Fruit fly (Drosophila melanogaster) whole organism, pupa: ENCODE results near the gene CG7376.

Source experiments
- CG10348 ChIP-seq: fragments of 200-800 bp; sonication (Bioruptor generic); IDR thresholded peaks from 2 replicates; pipeline ENCODE4 v1.3.6; 2022; ENCODE audit warnings: missing biosample characterization, missing genetic modification characterization
- CG12605 ChIP-seq: fragments of 200-800 bp; sonication (Bioruptor generic); IDR thresholded peaks from 2 replicates; pipeline ENCODE4 v1.3.6; 2022; ENCODE audit warnings: missing biosample characterization, missing genetic modification characterization
- CG13204 ChIP-seq: fragments of 200-800 bp; sonication (Bioruptor generic); optimal IDR thresholded peaks from 2 replicates; lab custom pipeline; 2018; ENCODE audit warnings: missing biosample characterization, mild to moderate bottlenecking, missing genetic modification characterization, moderate library complexity
- CG14655 ChIP-seq: fragments of 200-800 bp; sonication (Bioruptor generic); optimal IDR thresholded peaks from 3 replicates; lab custom pipeline; 2017; ENCODE audit warnings: mild to moderate bottlenecking, missing biosample characterization, missing genetic modification reagents, missing genetic modification characterization
- CG15710 ChIP-seq: fragments of 200-800 bp; sonication (Bioruptor generic); optimal IDR thresholded peaks from 2 replicates; lab custom pipeline; 2018; ENCODE audit warnings: missing biosample characterization, mild to moderate bottlenecking, missing genetic modification characterization, moderate library complexity
- CG17806 ChIP-seq: fragments of 200-800 bp; sonication (Bioruptor generic); optimal IDR thresholded peaks from 2 replicates; lab custom pipeline; 2018; ENCODE audit warnings: missing biosample characterization, mild to moderate bottlenecking, missing genetic modification characterization, moderate library complexity
- CG32121 ChIP-seq: fragments of 200-800 bp; sonication (Bioruptor generic); IDR thresholded peaks from 2 replicates; pipeline ENCODE4 v1.3.6; 2022; ENCODE audit warnings: missing biosample characterization, missing genetic modification characterization
- CG34367 ChIP-seq: fragments of 200-800 bp; sonication (Bioruptor generic); optimal IDR thresholded peaks from 2 replicates; lab custom pipeline; 2018; ENCODE audit warnings: missing biosample characterization, mild to moderate bottlenecking, missing genetic modification characterization
- CG4496 ChIP-seq: fragments of 200-800 bp; sonication (Bioruptor generic); IDR thresholded peaks from 3 replicates; pipeline ENCODE4 v1.3.6; 2022; ENCODE audit warnings: missing biosample characterization, missing genetic modification characterization
- CG8159 ChIP-seq: fragments of 200-800 bp; sonication (Bioruptor generic); optimal IDR thresholded peaks from 3 replicates; lab custom pipeline; 2018; ENCODE audit warnings: missing biosample characterization, mild to moderate bottlenecking, missing genetic modification characterization, moderate library complexity
- CG8301 ChIP-seq: fragments of 200-800 bp; sonication (Bioruptor generic); optimal IDR thresholded peaks from 2 replicates; lab custom pipeline; 2018; ENCODE audit warnings: missing biosample characterization, mild to moderate bottlenecking, missing genetic modification characterization
- CG9948 ChIP-seq: fragments of 200-800 bp; sonication (Bioruptor generic); optimal IDR thresholded peaks from 2 replicates; lab custom pipeline; 2018; ENCODE audit warnings: missing biosample characterization, mild to moderate bottlenecking, missing genetic modification characterization, moderate library complexity
- D1 ChIP-seq: fragments of 200-800 bp; sonication (Bioruptor generic); optimal IDR thresholded peaks from 2 replicates; lab custom pipeline; 2018; ENCODE audit warnings: missing biosample characterization, mild to moderate bottlenecking, missing genetic modification characterization, moderate library complexity
- EcR ChIP-seq: fragments of 200-800 bp; sonication (Bioruptor generic); optimal IDR thresholded peaks from 3 replicates; lab custom pipeline; 2019; ENCODE audit warnings: missing biosample characterization, missing genetic modification characterization, mild to moderate bottlenecking, moderate library complexity, missing genetic modification reagents
- Ets98B ChIP-seq: fragments of 200-800 bp; sonication (Bioruptor generic); IDR thresholded peaks from 2 replicates; pipeline ENCODE4 v1.3.6; 2022; ENCODE audit warnings: missing biosample characterization, missing genetic modification characterization
- Pif1A ChIP-seq: fragments of 200-800 bp; sonication (Bioruptor generic); optimal IDR thresholded peaks from 3 replicates; lab custom pipeline; 2016; ENCODE audit warnings: missing biosample characterization, missing genetic modification characterization
- Pif1B ChIP-seq: fragments of 200-800 bp; sonication (Bioruptor generic); optimal IDR thresholded peaks from 3 replicates; lab custom pipeline; 2016; ENCODE audit warnings: missing biosample characterization, missing genetic modification characterization
- Snoo ChIP-seq: fragments of 200-800 bp; sonication (Bioruptor generic); optimal IDR thresholded peaks from 3 replicates; lab custom pipeline; 2017; ENCODE audit warnings: missing biosample characterization, mild to moderate bottlenecking, missing genetic modification characterization, inconsistent platforms
- fd96Ca ChIP-seq: fragments of 200-800 bp; sonication (Bioruptor generic); IDR thresholded peaks from 3 replicates; pipeline ENCODE4 v1.3.6; 2022; ENCODE audit warnings: missing biosample characterization, missing genetic modification characterization
- gl ChIP-seq: fragments of 200-800 bp; sonication (Bioruptor generic); optimal IDR thresholded peaks from 2 replicates; lab custom pipeline; 2018; ENCODE audit warnings: missing biosample characterization, mild to moderate bottlenecking, missing genetic modification characterization
- rn ChIP-seq: fragments of 200-800 bp; sonication (Bioruptor generic); IDR thresholded peaks from 2 replicates; pipeline ENCODE4 v1.3.6; 2022; ENCODE audit warnings: missing biosample characterization, missing genetic modification characterization

The CG7376 gene

DNA sequence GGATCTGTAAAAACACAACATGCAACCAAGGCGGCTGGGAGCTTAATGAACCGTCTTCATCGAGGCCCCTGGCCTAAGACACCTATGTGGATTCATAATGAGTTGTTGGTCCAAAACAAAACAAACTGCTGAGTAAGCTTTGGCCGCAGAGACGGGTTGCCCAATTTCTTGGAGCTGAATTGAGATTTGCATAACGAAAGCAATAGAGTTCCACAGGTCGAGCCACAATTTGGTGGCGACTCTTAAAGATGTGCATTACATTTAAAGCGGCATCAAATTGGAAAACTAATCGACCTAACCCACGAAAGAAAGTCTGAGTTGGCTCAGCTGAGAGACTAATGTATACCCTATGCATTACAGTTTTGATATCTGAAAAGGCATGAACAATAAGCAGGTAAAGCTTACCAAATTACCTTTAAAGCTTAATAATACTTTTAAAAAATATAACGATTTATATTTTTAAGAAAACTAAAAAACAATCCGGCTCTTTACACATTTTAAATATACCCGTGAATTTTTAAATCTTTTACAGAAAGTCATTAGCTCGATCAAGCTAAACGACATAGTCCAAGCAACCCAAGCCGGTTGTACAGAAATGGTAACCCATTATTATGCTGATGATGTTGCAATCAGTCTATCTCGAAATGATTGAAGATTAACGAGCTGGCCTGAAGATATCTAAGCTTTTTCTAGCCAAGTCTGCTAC lies 16.6 kb upstream of the CG7376 start, which contains the start of gene CG13297:
Gene CG13297 (minus strand): TSS at position 51 of the 706 bp plus-strand sequence.
- TF ChIP-seq CG4496 (GFP tag; lab: Robert Waterston, UW), result no peak
- TF ChIP-seq rn, result no peak
- TF ChIP-seq CG32121 (GFP tag; lab: Robert Waterston, UW), result no peak; the same call in 1 of the 2 replicates
- no peak for TF ChIP-seq CG34367 (tag; lab: Kevin White, UChicago)
- TF ChIP-seq fd96Ca (GFP tag; lab: Robert Waterston, UW), result no peak
- TF ChIP-seq EcR (GFP tag; lab: Kevin White, UChicago), result no peak
- no peak for TF ChIP-seq CG15710
- TF ChIP-seq CG13204 (GFP tag; lab: Kevin White, UChicago), result no peak
- no peak for TF ChIP-seq Pif1A (GFP tag; lab: Kevin White, UChicago)
- no peak for TF ChIP-seq CG14655
- no peak for TF ChIP-seq D1 (tag; lab: Kevin White, UChicago)
- TF ChIP-seq Snoo (tag; lab: Kevin White, UChicago), result no peak
- no peak for TF ChIP-seq CG8159 (tag; lab: Kevin White, UChicago)
- TF ChIP-seq CG8301 (tag; lab: Kevin White, UChicago), result no peak
- TF ChIP-seq Pif1B (GFP tag; lab: Kevin White, UChicago), result no peak
- no peak for TF ChIP-seq CG12605 (GFP tag; lab: Robert Waterston, UW)
- TF ChIP-seq gl (tag; lab: Kevin White, UChicago), result no peak
- no peak for TF ChIP-seq CG17806
- TF ChIP-seq CG9948, result no peak

dm6 chr3L:6158530-6158929 lies 15.5 kb upstream of the CG7376 start, which contains the start of gene Cpr65Ay:
Gene Cpr65Ay (minus strand): TSS chr3L:6158630.
- TF ChIP-seq CG9948 (no peak), CG8301 (tag; lab: Kevin White, UChicago) (no peak), CG8159 (tag; lab: Kevin White, UChicago) (no peak), Pif1B (GFP tag; lab: Kevin White, UChicago) (no peak), CG13204 (GFP tag; lab: Kevin White, UChicago) (no peak), CG15710 (no peak)

dm6 chr3L:6159863-6160262 lies 14.2 kb upstream of the CG7376 start:
- TF ChIP-seq Pif1A (GFP tag; lab: Kevin White, UChicago) (no peak), CG8159 (tag; lab: Kevin White, UChicago) (no peak), Pif1B (GFP tag; lab: Kevin White, UChicago) (no peak), CG32121 (GFP tag; lab: Robert Waterston, UW) (no peak), rn (no peak), EcR (GFP tag; lab: Kevin White, UChicago) (no peak), CG12605 (GFP tag; lab: Robert Waterston, UW) (no peak), gl (tag; lab: Kevin White, UChicago) (no peak), Snoo (tag; lab: Kevin White, UChicago) (no peak), CG13204 (GFP tag; lab: Kevin White, UChicago) (no peak), Ets98B (GFP tag; lab: Robert Waterston, UW) (no peak), CG17806 (no peak), CG9948 (no peak), CG8301 (tag; lab: Kevin White, UChicago) (no peak), CG10348 (no peak), CG14655 (no peak), CG4496 (GFP tag; lab: Robert Waterston, UW) (no peak), CG15710 (no peak)

DNA sequence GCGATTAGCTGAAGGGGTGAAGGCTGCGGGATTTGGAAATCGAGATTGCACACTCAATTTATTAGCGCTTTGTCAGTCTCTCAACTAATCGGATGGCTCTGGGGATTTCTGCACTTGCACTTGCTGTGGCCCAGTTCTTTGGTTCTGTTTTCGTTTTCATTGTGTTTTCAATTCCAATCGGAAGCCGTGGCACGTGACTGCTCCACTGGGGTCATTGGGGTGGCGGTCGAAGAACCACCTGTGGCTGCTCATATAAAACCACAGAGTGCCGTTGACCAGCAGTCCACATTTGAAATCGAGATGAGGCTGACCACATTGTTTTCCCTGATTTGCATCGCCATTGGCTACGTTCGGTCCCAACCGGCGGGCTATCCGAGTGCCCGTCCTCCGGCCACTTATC lies 13.5 kb upstream of the CG7376 start, which contains the start of gene Cpr65Az:
Gene Cpr65Az (plus strand): TSS at position 301 of the 400 bp plus-strand sequence.
- TF ChIP-seq CG34367 (tag; lab: Kevin White, UChicago), result no peak
- TF ChIP-seq gl (tag; lab: Kevin White, UChicago), result no peak
- no peak for TF ChIP-seq CG15710
- no peak for TF ChIP-seq CG9948
- TF ChIP-seq CG13204 (GFP tag; lab: Kevin White, UChicago), result no peak
- no peak for TF ChIP-seq Snoo (tag; lab: Kevin White, UChicago)
- no peak for TF ChIP-seq CG12605 (GFP tag; lab: Robert Waterston, UW)
- TF ChIP-seq Pif1A (GFP tag; lab: Kevin White, UChicago), result no peak
- no peak for TF ChIP-seq CG32121 (GFP tag; lab: Robert Waterston, UW)
- TF ChIP-seq Ets98B (GFP tag; lab: Robert Waterston, UW), result no peak
- TF ChIP-seq CG14655, result no peak
- no peak for TF ChIP-seq D1 (tag; lab: Kevin White, UChicago)
- no peak for TF ChIP-seq CG10348
- TF ChIP-seq rn, result no peak
- no peak for TF ChIP-seq CG4496 (GFP tag; lab: Robert Waterston, UW)
- TF ChIP-seq Pif1B (GFP tag; lab: Kevin White, UChicago), result no peak
- TF ChIP-seq CG8159 (tag; lab: Kevin White, UChicago), result no peak
- TF ChIP-seq fd96Ca (GFP tag; lab: Robert Waterston, UW), result no peak
- TF ChIP-seq, all 21 proteins: peak for 0

dm6 chr3L:6161997-6162396 lies 12.1 kb upstream of the CG7376 start:
- no peak for TF ChIP-seq CG34367 (tag; lab: Kevin White, UChicago)
- no peak for TF ChIP-seq CG4496 (GFP tag; lab: Robert Waterston, UW)
- no peak for TF ChIP-seq CG8301 (tag; lab: Kevin White, UChicago)
- TF ChIP-seq fd96Ca (GFP tag; lab: Robert Waterston, UW), result no peak
